Worm (Caenorhabditis elegans): ENCODE data around the gene T10B5.8.

The T10B5.8 gene

DNA sequence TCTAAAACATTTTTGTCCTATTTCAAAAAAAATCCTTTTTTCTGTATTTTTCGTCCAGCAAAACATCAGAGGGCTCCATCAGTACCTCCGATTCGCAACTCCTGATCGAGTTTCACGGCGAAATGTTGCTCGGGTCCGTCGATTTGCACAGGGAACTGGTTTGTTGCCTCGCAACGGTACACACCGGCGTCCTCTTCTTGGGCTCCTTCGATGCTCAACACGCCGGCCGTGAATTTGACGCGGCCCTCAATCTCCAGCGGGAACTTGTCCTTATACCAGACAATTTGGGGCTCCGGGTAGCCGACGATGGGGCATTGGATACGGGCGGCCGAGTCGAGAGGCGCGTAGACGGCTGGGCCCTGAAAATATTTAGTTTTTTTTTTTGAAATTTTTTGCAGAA, 36.2 kb downstream of the T10B5.8 start:
- TF ChIP-seq aly-1 (tag; optimal IDR thresholded peaks at IDR 0.05): no peak
- no peak for TF ChIP-seq tbx-37 (GFP tag; conservative IDR thresholded peaks at IDR 0.05)
- TF ChIP-seq ceh-36 (tag; optimal IDR thresholded peaks at IDR 0.05): no peak
- TF ChIP-seq tbx-11 (GFP tag; IDR thresholded peaks at IDR 0.05): no peak
- TF ChIP-seq flt-1 (GFP tag; IDR thresholded peaks at IDR 0.05): no peak
- TF ChIP-seq hmbx-1 (tag; optimal IDR thresholded peaks at IDR 0.05): no peak
- no peak for TF ChIP-seq scrt-1 (GFP tag; IDR thresholded peaks at IDR 0.05)
- TF ChIP-seq ets-7 (tag; optimal IDR thresholded peaks at IDR 0.05): no peak
- no peak for TF ChIP-seq ceh-13 (GFP tag; optimal IDR thresholded peaks at IDR 0.05)

DNA sequence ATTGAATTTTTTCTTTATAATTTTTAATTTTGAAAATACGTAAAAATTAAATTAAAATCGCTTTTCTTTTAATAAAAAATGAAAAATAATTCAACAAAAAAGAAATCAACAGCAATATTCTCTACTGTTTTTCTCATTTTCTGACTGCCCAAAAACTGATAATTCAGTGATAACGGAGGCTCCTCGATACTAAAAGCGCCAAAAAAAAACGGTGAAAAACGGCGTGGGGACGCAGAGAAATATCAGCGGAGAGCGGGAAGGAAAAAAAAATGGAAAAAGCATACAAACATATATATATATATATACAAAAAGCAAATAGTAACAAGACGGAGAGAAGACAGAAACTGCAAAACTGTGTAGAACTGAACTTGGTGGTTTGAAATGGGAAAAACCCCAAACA, 41.3 kb downstream of the T10B5.8 start:
- TF ChIP-seq F13C5.2 (tag; optimal IDR thresholded peaks at IDR 0.05) (no peak), ama-1 (optimal IDR thresholded peaks at IDR 0.05) (no peak), tra-4 (tag; optimal IDR thresholded peaks at IDR 0.05) (no peak), ets-7 (tag; optimal IDR thresholded peaks at IDR 0.05) (no peak), hnd-1 (tag; optimal IDR thresholded peaks at IDR 0.05) (no peak), ceh-13 (GFP tag; optimal IDR thresholded peaks at IDR 0.05) (no peak), flt-1 (GFP tag; IDR thresholded peaks at IDR 0.05) (no peak), scrt-1 (GFP tag; IDR thresholded peaks at IDR 0.05) (no peak), tbx-11 (GFP tag; IDR thresholded peaks at IDR 0.05) (no peak), aly-1 (tag; optimal IDR thresholded peaks at IDR 0.05) (no peak), pes-1 (GFP tag; IDR thresholded peaks at IDR 0.05) (no peak), B0310.2 (tag; optimal IDR thresholded peaks at IDR 0.05) (no peak), hmbx-1 (tag; optimal IDR thresholded peaks at IDR 0.05) (no peak), ceh-36 (tag; optimal IDR thresholded peaks at IDR 0.05) (no peak), hmg-4 (GFP tag; optimal IDR thresholded peaks at IDR 0.05) (no peak), tbx-37 (GFP tag; conservative IDR thresholded peaks at IDR 0.05) (no peak), sea-1 (GFP tag; conservative IDR thresholded peaks at IDR 0.05) (no peak)

DNA sequence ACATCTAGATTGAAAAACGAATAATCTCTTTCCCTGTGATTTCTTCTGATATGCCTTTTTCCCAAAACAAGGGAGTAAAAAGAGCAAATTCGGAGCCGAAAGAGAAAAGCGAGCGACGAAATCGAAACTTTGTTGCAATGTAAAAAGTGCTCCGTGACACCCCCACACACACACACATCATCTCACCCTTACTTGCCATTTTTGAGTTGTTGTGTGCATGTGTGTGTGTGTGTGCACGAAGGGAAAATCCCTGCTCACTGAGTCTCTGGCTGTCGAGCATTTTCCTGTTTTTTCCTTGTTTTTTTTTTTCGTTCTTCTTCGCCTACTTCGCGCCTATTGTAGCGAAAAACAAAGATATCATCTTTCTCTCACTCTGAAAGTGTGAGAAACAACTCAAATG, 45.2 kb downstream of the T10B5.8 start:
- TF ChIP-seq sea-1 (GFP tag; conservative IDR thresholded peaks at IDR 0.05): no peak

DNA sequence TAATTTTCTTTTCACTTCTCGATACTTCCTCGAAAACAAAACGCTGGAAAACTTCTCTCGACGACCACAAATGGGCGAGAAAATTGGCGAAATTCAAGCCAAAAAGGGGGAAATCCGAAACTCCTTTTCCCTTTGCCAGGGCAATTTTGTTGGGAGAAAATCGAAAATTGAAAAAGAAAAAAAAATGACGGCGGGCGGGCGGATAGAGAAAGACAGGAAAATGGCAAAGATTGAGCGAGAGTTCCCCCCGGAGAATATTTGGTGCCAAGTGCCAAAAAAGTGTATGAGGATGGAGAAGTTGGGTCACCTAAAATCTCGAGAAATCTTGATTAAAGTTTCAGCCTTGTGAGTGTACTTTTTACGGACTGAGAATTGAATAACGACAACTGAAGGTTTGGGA, 46.5 kb downstream of the T10B5.8 start:
- no peak for TF ChIP-seq ceh-36 (tag; optimal IDR thresholded peaks at IDR 0.05)
- TF ChIP-seq aly-1 (tag; optimal IDR thresholded peaks at IDR 0.05): no peak
- no peak for TF ChIP-seq hnd-1 (tag; optimal IDR thresholded peaks at IDR 0.05)
- TF ChIP-seq sea-1 (GFP tag; conservative IDR thresholded peaks at IDR 0.05): no peak
- no peak for TF ChIP-seq tbx-11 (GFP tag; IDR thresholded peaks at IDR 0.05)
- TF ChIP-seq scrt-1 (GFP tag; IDR thresholded peaks at IDR 0.05): no peak
- no peak for TF ChIP-seq hmbx-1 (tag; optimal IDR thresholded peaks at IDR 0.05)
- no peak for TF ChIP-seq tbx-37 (GFP tag; conservative IDR thresholded peaks at IDR 0.05)
- TF ChIP-seq ama-1 (optimal IDR thresholded peaks at IDR 0.05): no peak
- no peak for TF ChIP-seq ceh-13 (GFP tag; optimal IDR thresholded peaks at IDR 0.05)
- TF ChIP-seq ets-7 (tag; optimal IDR thresholded peaks at IDR 0.05): no peak
- no peak for TF ChIP-seq B0310.2 (tag; optimal IDR thresholded peaks at IDR 0.05)
- TF ChIP-seq hmg-4 (GFP tag; optimal IDR thresholded peaks at IDR 0.05): no peak
- TF ChIP-seq flt-1 (GFP tag; IDR thresholded peaks at IDR 0.05): no peak
- TF ChIP-seq F13C5.2 (tag; optimal IDR thresholded peaks at IDR 0.05): no peak

DNA sequence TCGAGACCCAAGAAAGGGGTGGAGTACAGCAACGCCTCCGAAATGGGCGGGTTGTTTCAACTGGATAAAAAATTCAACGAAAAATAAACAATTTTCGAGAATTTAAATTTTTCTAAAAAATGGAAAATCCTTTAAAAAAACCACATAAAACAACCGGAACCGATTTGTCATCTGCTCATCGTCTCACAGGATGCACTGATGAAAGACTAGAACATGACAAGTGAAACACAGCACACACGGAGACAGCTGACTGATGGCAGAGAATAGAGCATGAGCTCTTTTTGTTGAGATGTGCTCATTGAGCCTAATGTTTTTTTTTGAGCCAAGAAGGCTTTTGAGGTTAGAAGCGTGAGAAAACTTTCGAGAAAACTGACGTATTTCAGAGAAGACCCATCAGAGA, 48.2 kb downstream of the T10B5.8 start:
- no peak for TF ChIP-seq tbx-11 (GFP tag; IDR thresholded peaks at IDR 0.05)
- no peak for TF ChIP-seq ama-1 (optimal IDR thresholded peaks at IDR 0.05)
- no peak for TF ChIP-seq hmg-4 (GFP tag; optimal IDR thresholded peaks at IDR 0.05)
- no peak for TF ChIP-seq aly-1 (tag; optimal IDR thresholded peaks at IDR 0.05)
- no peak for TF ChIP-seq ets-7 (tag; optimal IDR thresholded peaks at IDR 0.05)
- TF ChIP-seq B0310.2 (tag; optimal IDR thresholded peaks at IDR 0.05): no peak
- TF ChIP-seq tbx-37 (GFP tag; conservative IDR thresholded peaks at IDR 0.05): no peak
- TF ChIP-seq tra-4 (tag; optimal IDR thresholded peaks at IDR 0.05): no peak
- TF ChIP-seq hmbx-1 (tag; optimal IDR thresholded peaks at IDR 0.05): no peak
- no peak for TF ChIP-seq hnd-1 (tag; optimal IDR thresholded peaks at IDR 0.05)
- TF ChIP-seq scrt-1 (GFP tag; IDR thresholded peaks at IDR 0.05): no peak
- no peak for TF ChIP-seq sea-1 (GFP tag; conservative IDR thresholded peaks at IDR 0.05)
- no peak for TF ChIP-seq pes-1 (GFP tag; IDR thresholded peaks at IDR 0.05)
- TF ChIP-seq ceh-13 (GFP tag; optimal IDR thresholded peaks at IDR 0.05): no peak
- no peak for TF ChIP-seq ceh-36 (tag; optimal IDR thresholded peaks at IDR 0.05)
- no peak for TF ChIP-seq F13C5.2 (tag; optimal IDR thresholded peaks at IDR 0.05)

DNA sequence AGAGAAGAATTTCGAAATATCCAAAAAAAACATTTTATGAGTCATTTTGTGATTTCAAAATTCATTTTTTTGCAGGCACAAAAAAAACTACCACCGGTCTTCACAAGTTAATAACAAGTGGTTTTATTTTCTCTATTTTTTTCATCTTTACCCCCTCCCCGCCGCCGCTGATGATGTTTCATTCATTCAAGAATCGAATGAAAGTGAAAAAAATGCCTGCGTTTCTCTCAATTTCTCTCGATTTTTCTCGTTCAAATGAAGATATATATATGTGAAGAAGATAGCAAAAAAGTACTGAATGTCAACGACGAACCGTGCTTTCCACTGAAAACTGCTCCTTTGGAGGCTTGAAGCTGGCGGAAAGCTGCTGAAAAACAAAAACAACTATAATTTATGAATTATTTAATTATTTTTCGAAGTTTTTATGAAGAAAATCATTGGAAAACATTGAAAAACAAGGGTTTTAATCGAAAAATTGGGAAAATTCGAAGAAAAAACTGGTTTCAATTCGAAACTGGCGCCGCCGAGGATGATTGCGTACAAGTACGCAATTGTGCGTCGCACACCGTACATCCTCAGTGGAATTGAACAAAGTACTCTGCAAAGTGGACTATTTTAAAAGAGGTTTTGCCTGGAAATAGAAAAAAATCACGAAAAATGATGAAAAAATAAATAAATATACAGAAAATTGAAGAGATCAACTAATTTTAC, 50.9 kb downstream of the T10B5.8 start, which contains the start of gene zig-11:
zig-11 (minus strand) TSS at position 373 of the 711 bp plus-strand sequence.
- TF ChIP-seq ama-1 (optimal IDR thresholded peaks at IDR 0.05) (no peak), ceh-36 (tag; optimal IDR thresholded peaks at IDR 0.05) (no peak), hmg-4 (GFP tag; optimal IDR thresholded peaks at IDR 0.05) (no peak), F13C5.2 (tag; optimal IDR thresholded peaks at IDR 0.05) (no peak)
